Worm (Caenorhabditis elegans): ENCODE data around the gene wrt-9.

ce11 chrX:1538830-1539229 is 37.6 kb upstream of the wrt-9 start:
- TF ChIP-seq pha-4 (GFP tag; IDR thresholded peaks at IDR 0.05) (no peak), pha-4 (tag; optimal IDR thresholded peaks at IDR 0.05) (no peak), cey-2 (tag; optimal IDR thresholded peaks at IDR 0.05; ENCODE audit: borderline replicate concordance, insufficient read depth) (no peak), unc-62 (GFP tag; optimal IDR thresholded peaks at IDR 0.05 in 1 of 2) (no peak), unc-62 (tag; optimal IDR thresholded peaks at IDR 0.05) (no peak)
